Worm (Caenorhabditis elegans): ENCODE measurements around the gene R02D5.4.
"Not testable (repeated sequence)": the region's sequence is repeated elsewhere in the genome, so short reads cannot be mapped to it uniquely, and the experiment has no call there.

ce11 chrV:14463087-14463486, 21.4 kb downstream of the R02D5.4 start, which contains the start of gene F08H9.3:
- TF ChIP-seq ztf-3 (GFP tag; optimal IDR thresholded peaks at IDR 0.05); rec-8 (tag; optimal IDR thresholded peaks at IDR 0.05): not testable (repeated sequence)
- peak; percentile 38 for TF ChIP-seq F49E8.2 (tag; optimal IDR thresholded peaks at IDR 0.05; ENCODE audit: insufficient read depth)

Data from whole organism, young adult.